Worm (Caenorhabditis elegans): ENCODE data around the gene C07A12.7.

Gene C07A12.7

ce11 chrX:4564717-4565316 lies 42.9 kb upstream of the C07A12.7 start, which contains the start of gene amt-4 (continued):
- TF ChIP-seq mbf-1 (tag; optimal IDR thresholded peaks at IDR 0.05) (no peak), ZK546.5 (tag; optimal IDR thresholded peaks at IDR 0.05) (no peak), elt-1 (tag; optimal IDR thresholded peaks at IDR 0.05) (no peak), ztf-11 (tag; optimal IDR thresholded peaks at IDR 0.05) (no peak), dmd-4 (tag; optimal IDR thresholded peaks at IDR 0.05) (no peak), sma-3 (GFP tag; optimal IDR thresholded peaks at IDR 0.05) (no peak), skn-1 (tag; optimal IDR thresholded peaks at IDR 0.05) (no peak), fos-1 (tag; optimal IDR thresholded peaks at IDR 0.05) (peak; percentile 80), alr-1 (tag; optimal IDR thresholded peaks at IDR 0.05) (no peak), mab-5 (tag; optimal IDR thresholded peaks at IDR 0.05) (no peak)

DNA sequence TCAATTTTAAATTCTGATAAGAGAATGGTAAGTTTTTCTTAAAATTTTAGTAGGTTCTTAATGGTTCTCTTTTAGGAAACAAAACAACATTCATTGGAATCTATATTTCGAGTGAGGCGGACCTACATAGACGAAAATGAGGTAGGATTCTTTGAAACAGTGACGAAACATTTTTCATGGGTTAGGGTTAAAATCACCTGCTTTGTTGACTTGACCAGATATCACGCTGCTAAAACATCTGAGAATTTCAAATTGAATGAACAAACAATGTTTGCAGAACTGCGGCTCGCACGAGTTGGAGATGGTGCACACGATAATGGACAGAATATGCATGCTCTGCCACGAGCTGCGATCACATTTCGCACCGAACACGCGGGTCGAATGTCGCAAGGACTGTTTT lies 40.3 kb upstream of the C07A12.7 start:
- TF ChIP-seq ceh-16 (tag; optimal IDR thresholded peaks at IDR 0.05) (no peak), sma-3 (GFP tag; optimal IDR thresholded peaks at IDR 0.05) (no peak), gmeb-1 (tag; optimal IDR thresholded peaks at IDR 0.05) (no peak), lin-39 (tag; optimal IDR thresholded peaks at IDR 0.05) (no peak), mab-5 (tag; optimal IDR thresholded peaks at IDR 0.05) (no peak), ama-1 (optimal IDR thresholded peaks at IDR 0.05) (no peak), elt-3 (tag; optimal IDR thresholded peaks at IDR 0.05) (no peak), nhr-11 (tag; optimal IDR thresholded peaks at IDR 0.05) (no peak), F13H6.1 (tag; optimal IDR thresholded peaks at IDR 0.05) (no peak), sem-4 (tag; optimal IDR thresholded peaks at IDR 0.05) (no peak), nhr-77 (tag; optimal IDR thresholded peaks at IDR 0.05) (no peak), C34F6.9 (tag; optimal IDR thresholded peaks at IDR 0.05) (no peak), ceh-82 (tag; optimal IDR thresholded peaks at IDR 0.05) (no peak), elt-1 (tag; optimal IDR thresholded peaks at IDR 0.05) (no peak), ztf-1 (GFP tag; conservative IDR thresholded peaks at IDR 0.05) (no peak), skn-1 (tag; optimal IDR thresholded peaks at IDR 0.05) (no peak)

ce11 chrX:4561863-4562262 lies 39.9 kb upstream of the C07A12.7 start, which contains the start of gene C05E11.6:
Gene C05E11.6, plus strand, starts transcription at chrX:4562163.
- TF ChIP-seq nhr-129 (tag; optimal IDR thresholded peaks at IDR 0.05) (no peak), ztf-4 (tag; optimal IDR thresholded peaks at IDR 0.05) (no peak), nhr-25 (tag; optimal IDR thresholded peaks at IDR 0.05) (no peak), nhr-77 (tag; optimal IDR thresholded peaks at IDR 0.05) (no peak), unc-39 (tag; optimal IDR thresholded peaks at IDR 0.05) (no peak), lin-11 (tag; optimal IDR thresholded peaks at IDR 0.05) (no peak), ZK546.5 (tag; optimal IDR thresholded peaks at IDR 0.05) (no peak), crh-2 (tag; optimal IDR thresholded peaks at IDR 0.05) (no peak)

- no peak for TF ChIP-seq nhr-12 (tag; optimal IDR thresholded peaks at IDR 0.05)
- TF ChIP-seq mbf-1 (tag; optimal IDR thresholded peaks at IDR 0.05) = no peak
- TF ChIP-seq sem-4 (tag; optimal IDR thresholded peaks at IDR 0.05) = peak; percentile 20
- no peak for TF ChIP-seq fos-1 (tag; optimal IDR thresholded peaks at IDR 0.05)
- peak; percentile 34 for TF ChIP-seq nhr-25 (tag; optimal IDR thresholded peaks at IDR 0.05)
These were observed 34.1 kb upstream of the C07A12.7 start for ce11 chrX:4556028-4556427.

ce11 chrX:4554385-4554784 lies 32.4 kb upstream of the C07A12.7 start, which contains the start of gene ham-2:
Gene ham-2, plus strand, starts transcription at chrX:4554685.
- TF ChIP-seq aly-2 (tag; optimal IDR thresholded peaks at IDR 0.05) = no peak
- TF ChIP-seq nhr-237 (tag; optimal IDR thresholded peaks at IDR 0.05) = no peak
- no peak for TF ChIP-seq Y55F3AM.14 (GFP tag; optimal IDR thresholded peaks at IDR 0.05)
- no peak for TF ChIP-seq unc-55 (GFP tag; optimal IDR thresholded peaks at IDR 0.05)
- no peak for TF ChIP-seq mdl-1 (tag; optimal IDR thresholded peaks at IDR 0.05)
- TF ChIP-seq gmeb-1 (tag; optimal IDR thresholded peaks at IDR 0.05) = no peak
- no peak for TF ChIP-seq nhr-12 (tag; optimal IDR thresholded peaks at IDR 0.05)
- no peak for TF ChIP-seq ZK546.5 (tag; optimal IDR thresholded peaks at IDR 0.05)
- TF ChIP-seq sem-4 (tag; optimal IDR thresholded peaks at IDR 0.05) = no peak
- no peak for TF ChIP-seq nhr-23 (tag; optimal IDR thresholded peaks at IDR 0.05)
- no peak for TF ChIP-seq nhr-77 (tag; optimal IDR thresholded peaks at IDR 0.05)
- no peak for TF ChIP-seq sma-3 (GFP tag; optimal IDR thresholded peaks at IDR 0.05)

All from whole organism, L2 larva.